Fruit fly (Drosophila melanogaster) whole organism, embryonic: ENCODE results near the gene CG17572.

Experiments
- CG10267 ChIP-seq: fragments of 200-800 bp; sonication (Bioruptor generic); optimal IDR thresholded peaks from 2 replicates; lab custom pipeline; 2018; ENCODE audit warnings: missing biosample characterization, mild to moderate bottlenecking, missing genetic modification characterization, moderate library complexity
- CG12299 ChIP-seq: fragments of 200-800 bp; sonication (Bioruptor generic); optimal IDR thresholded peaks from 2 replicates; lab custom pipeline; 2018; ENCODE audit warnings: missing biosample characterization, mild to moderate bottlenecking, missing genetic modification characterization
- CG1233 ChIP-seq: fragments of 200-800 bp; sonication (Bioruptor generic); optimal IDR thresholded peaks from 4 replicates; lab custom pipeline; 2018; ENCODE audit warnings: missing biosample characterization, mild to moderate bottlenecking, missing genetic modification characterization
- CG15269 ChIP-seq: fragments of 200-800 bp; sonication (Bioruptor generic); optimal IDR thresholded peaks from 2 replicates; lab custom pipeline; 2018; ENCODE audit warnings: missing biosample characterization, mild to moderate bottlenecking, missing genetic modification characterization, moderate library complexity
- CG16779 ChIP-seq: fragments of 200-800 bp; sonication (Bioruptor generic); IDR thresholded peaks from 2 replicates; pipeline ENCODE4 v1.3.6; 2022; ENCODE audit warnings: missing biosample characterization, missing genetic modification characterization
- CG16863 ChIP-seq: fragments of 200-800 bp; sonication (Bioruptor generic); optimal IDR thresholded peaks from 3 replicates; lab custom pipeline; 2016; ENCODE audit warnings: missing biosample characterization, missing genetic modification characterization
- CG17612 ChIP-seq: fragments of 200-800 bp; sonication (Bioruptor generic); IDR thresholded peaks from 2 replicates; pipeline ENCODE4 v1.3.6; 2022; ENCODE audit warnings: missing biosample characterization, missing genetic modification characterization
- CG17829 ChIP-seq: fragments of 200-800 bp; optimal IDR thresholded peaks from 2 replicates; lab custom pipeline; 2019; ENCODE audit warnings: missing biosample characterization, mild to moderate bottlenecking, missing genetic modification characterization, moderate library complexity
- CG2199 ChIP-seq: fragments of 200-800 bp; sonication (Bioruptor generic); IDR thresholded peaks from 3 replicates; pipeline ENCODE4 v1.3.6; 2022; ENCODE audit warnings: missing biosample characterization, missing genetic modification characterization
- CG2875 ChIP-seq: fragments of 200-800 bp; sonication (Bioruptor generic); optimal IDR thresholded peaks from 2 replicates; lab custom pipeline; 2017; ENCODE audit warnings: missing biosample characterization, mild to moderate bottlenecking, missing genetic modification characterization, missing genetic modification reagents
- CG30431 ChIP-seq: fragments of 200-800 bp; sonication (Bioruptor generic); optimal IDR thresholded peaks from 2 replicates; lab custom pipeline; 2017; ENCODE audit warnings: missing biosample characterization, missing genetic modification characterization
- CG4404 ChIP-seq: fragments of 200-800 bp; sonication (Bioruptor generic); IDR thresholded peaks from 2 replicates; pipeline ENCODE4 v1.3.6; 2022; ENCODE audit warnings: missing biosample characterization, missing genetic modification characterization
- CG5180 ChIP-seq: fragments of 200-800 bp; sonication (Bioruptor generic); optimal IDR thresholded peaks from 3 replicates; lab custom pipeline; 2017; ENCODE audit warnings: missing biosample characterization, missing genetic modification characterization, mild to moderate bottlenecking, moderate library complexity, missing genetic modification reagents
- CG8089 ChIP-seq: fragments of 200-800 bp; sonication (Bioruptor generic); optimal IDR thresholded peaks from 3 replicates; lab custom pipeline; 2016; ENCODE audit warnings: missing biosample characterization, missing genetic modification characterization
- CkIIα-i1 ChIP-seq: fragments of 200-800 bp; sonication (Bioruptor generic); IDR thresholded peaks from 2 replicates; pipeline ENCODE4 v1.3.6; 2022; ENCODE audit warnings: missing biosample characterization, missing genetic modification characterization
- ERR ChIP-seq: fragments of 200-800 bp; sonication (Bioruptor generic); optimal IDR thresholded peaks from 2 replicates; lab custom pipeline; 2016; ENCODE audit warnings: missing biosample characterization, missing genetic modification characterization
- Elba2 ChIP-seq: fragments of 200-800 bp; sonication (Bioruptor generic); optimal IDR thresholded peaks from 3 replicates; lab custom pipeline; 2016; ENCODE audit warnings: missing biosample characterization, missing genetic modification characterization
- Ets97D ChIP-seq: fragments of 200-800 bp; sonication (Bioruptor generic); optimal IDR thresholded peaks from 3 replicates; lab custom pipeline; 2016; ENCODE audit warnings: missing biosample characterization, missing genetic modification characterization
- H2.0 ChIP-seq: fragments of 200-800 bp; sonication (Bioruptor generic); IDR thresholded peaks from 2 replicates; pipeline ENCODE4 v1.3.6; 2022; ENCODE audit warnings: missing biosample characterization, missing genetic modification characterization
- HLH3B ChIP-seq: fragments of 200-800 bp; sonication (Bioruptor generic); IDR thresholded peaks from 2 replicates; pipeline ENCODE4 v1.3.6; 2022; ENCODE audit warnings: missing biosample characterization, missing genetic modification characterization
- HLH4C ChIP-seq: fragments of 200-800 bp; sonication (Bioruptor generic); IDR thresholded peaks from 3 replicates; pipeline ENCODE4 v1.3.6; 2022; ENCODE audit warnings: missing biosample characterization, missing genetic modification characterization; ENCODE audit not compliant: partially characterized antibody
- HLH54F ChIP-seq: fragments of 200-800 bp; sonication (Bioruptor generic); optimal IDR thresholded peaks from 3 replicates; lab custom pipeline; 2016; ENCODE audit warnings: missing biosample characterization, missing genetic modification characterization
- Hr51 ChIP-seq, 2 experiments: fragments of 200-800 bp; sonication (Bioruptor generic); optimal IDR thresholded peaks; 2 replicates in 1 of 2; 3 replicates in 1 of 2; lab custom pipeline; 2016 to 2018; ENCODE audit warnings: missing biosample characterization in 2 of 2, missing genetic modification characterization in 2 of 2, mild to moderate bottlenecking in 1 of 2, moderate library complexity in 1 of 2
- Hsf ChIP-seq: fragments of 200-800 bp; sonication (Bioruptor generic); optimal IDR thresholded peaks from 3 replicates; lab custom pipeline; 2016; ENCODE audit warnings: missing biosample characterization, missing genetic modification characterization
- Max ChIP-seq: fragments of 200-800 bp; sonication (Bioruptor generic); optimal IDR thresholded peaks from 2 replicates; lab custom pipeline; 2016; ENCODE audit warnings: missing biosample characterization, mild to moderate bottlenecking, missing genetic modification characterization
- Med ChIP-seq: fragments of 200-800 bp; sonication (Bioruptor generic); peaks from one replicate; lab custom pipeline; 2016; ENCODE audit warnings: missing biosample characterization, missing genetic modification characterization, mild to moderate bottlenecking, inconsistent platforms, moderate library complexity
- Pdp1 ChIP-seq, 2 experiments: fragments of 200-800 bp; sonication (Bioruptor generic); optimal IDR thresholded peaks; 3 replicates each; lab custom pipeline; 2016; ENCODE audit warnings: missing biosample characterization in 2 of 2, missing genetic modification characterization in 2 of 2, mild to moderate bottlenecking in 1 of 2, moderate library complexity in 1 of 2
- Side ChIP-seq: fragments of 200-800 bp; sonication (Bioruptor generic); optimal IDR thresholded peaks from 2 replicates; lab custom pipeline; 2016; ENCODE audit warnings: missing biosample characterization, missing genetic modification characterization
- Usf ChIP-seq: fragments of 200-800 bp; sonication (Bioruptor generic); optimal IDR thresholded peaks from 2 replicates; lab custom pipeline; 2017; ENCODE audit warnings: missing genotype, missing biosample characterization, missing genetic modification characterization
- cas ChIP-seq: fragments of 200-800 bp; sonication (Bioruptor generic); IDR thresholded peaks from 2 replicates; pipeline ENCODE4 v1.3.6; 2022; ENCODE audit warnings: missing biosample characterization, missing genetic modification characterization
- da ChIP-seq: fragments of 200-800 bp; sonication (Bioruptor generic); optimal IDR thresholded peaks from 2 replicates; lab custom pipeline; 2016; ENCODE audit warnings: missing biosample characterization, missing genetic modification characterization
- dati ChIP-seq: fragments of 200-800 bp; sonication (Bioruptor generic); IDR thresholded peaks from 2 replicates; pipeline ENCODE4 v1.3.6; 2022; ENCODE audit warnings: missing biosample characterization, missing genetic modification characterization
- exex ChIP-seq: fragments of 200-800 bp; sonication (Bioruptor generic); optimal IDR thresholded peaks from 4 replicates; lab custom pipeline; 2018; ENCODE audit warnings: missing biosample characterization, mild to moderate bottlenecking, missing genetic modification characterization, moderate library complexity
- eyg ChIP-seq: fragments of 200-800 bp; sonication (Bioruptor generic); optimal IDR thresholded peaks from 3 replicates; lab custom pipeline; 2016; ENCODE audit warnings: missing biosample characterization, missing genetic modification characterization
- fru ChIP-seq: fragments of >200 bp; optimal IDR thresholded peaks from 2 replicates; lab custom pipeline; 2017
- ham ChIP-seq: fragments of 200-800 bp; sonication (Bioruptor generic); IDR thresholded peaks from 2 replicates; pipeline ENCODE4 v1.3.6; 2022; ENCODE audit warnings: missing biosample characterization, missing genetic modification characterization
- hbn ChIP-seq: fragments of 200-800 bp; sonication (Bioruptor generic); IDR thresholded peaks from 2 replicates; pipeline ENCODE4 v1.3.6; 2022; ENCODE audit warnings: missing biosample characterization, missing genetic modification characterization; ENCODE audit not compliant: partially characterized antibody
- inv ChIP-seq: fragments of 200-800 bp; sonication (Bioruptor generic); IDR thresholded peaks from 2 replicates; pipeline ENCODE4 v1.3.6; 2022; ENCODE audit warnings: missing biosample characterization, missing genetic modification characterization; ENCODE audit not compliant: partially characterized antibody
- kah ChIP-seq: fragments of 200-800 bp; sonication (Bioruptor generic); optimal IDR thresholded peaks from 2 replicates; lab custom pipeline; 2018; ENCODE audit warnings: missing biosample characterization, mild to moderate bottlenecking, missing genetic modification characterization
- kay ChIP-seq: fragments of 200-800 bp; sonication (Bioruptor generic); optimal IDR thresholded peaks from 2 replicates; lab custom pipeline; 2016; ENCODE audit warnings: missing biosample characterization, missing genetic modification characterization
- ken ChIP-seq: fragments of 200-800 bp; sonication (Bioruptor generic); IDR thresholded peaks from 3 replicates; pipeline ENCODE4 v1.3.6; 2022; ENCODE audit warnings: missing biosample characterization, missing genetic modification characterization
- maf-S ChIP-seq: fragments of 200-800 bp; sonication (Bioruptor generic); optimal IDR thresholded peaks from 2 replicates; lab custom pipeline; 2016; ENCODE audit warnings: missing biosample characterization, missing genetic modification characterization
- p53 ChIP-seq: fragments of 200-800 bp; sonication (Bioruptor generic); optimal IDR thresholded peaks from 2 replicates; lab custom pipeline; 2016; ENCODE audit warnings: missing biosample characterization, missing genetic modification characterization
- peb ChIP-seq: fragments of 200-800 bp; sonication (Bioruptor generic); IDR thresholded peaks from 2 replicates; pipeline ENCODE4 v1.3.6; 2022; ENCODE audit warnings: missing biosample characterization, missing genetic modification characterization
- prd ChIP-seq, 3 experiments: fragments of >200 bp in 2 of 3; fragments of 200-800 bp in 1 of 3; sonication (Bioruptor generic) in 1 of 3; optimal IDR thresholded peaks in 2 of 3; IDR thresholded peaks in 1 of 3; 2 replicates in 2 of 3; 3 replicates in 1 of 3; pipeline versions ENCODE4 v1.3.6 to Lab custom; 2017 to 2022; ENCODE audit warnings: missing biosample characterization in 1 of 3, missing genetic modification characterization in 1 of 3
- schlank ChIP-seq: fragments of 200-800 bp; sonication (Bioruptor generic); optimal IDR thresholded peaks from 2 replicates; lab custom pipeline; 2018; ENCODE audit warnings: missing biosample characterization, mild to moderate bottlenecking, missing genetic modification characterization
- sr ChIP-seq: fragments of 200-800 bp; sonication (Bioruptor generic); IDR thresholded peaks from 3 replicates; pipeline ENCODE4 v1.3.6; 2022; ENCODE audit warnings: missing biosample characterization, missing genetic modification characterization
- trh ChIP-seq: fragments of 200-800 bp; sonication (Bioruptor generic); optimal IDR thresholded peaks from 2 replicates; lab custom pipeline; 2016; ENCODE audit warnings: missing biosample characterization, missing genetic modification characterization
- unc-4 ChIP-seq: fragments of 200-800 bp; sonication (Bioruptor generic); IDR thresholded peaks from 2 replicates; pipeline ENCODE4 v1.3.6; 2022; ENCODE audit warnings: missing biosample characterization, missing genetic modification characterization; ENCODE audit not compliant: partially characterized antibody
- wor ChIP-seq: fragments of 200-800 bp; sonication (Bioruptor generic); IDR thresholded peaks from 2 replicates; pipeline ENCODE4 v1.3.6; 2022; ENCODE audit warnings: missing biosample characterization, missing genetic modification characterization

Gene CG17572

DNA sequence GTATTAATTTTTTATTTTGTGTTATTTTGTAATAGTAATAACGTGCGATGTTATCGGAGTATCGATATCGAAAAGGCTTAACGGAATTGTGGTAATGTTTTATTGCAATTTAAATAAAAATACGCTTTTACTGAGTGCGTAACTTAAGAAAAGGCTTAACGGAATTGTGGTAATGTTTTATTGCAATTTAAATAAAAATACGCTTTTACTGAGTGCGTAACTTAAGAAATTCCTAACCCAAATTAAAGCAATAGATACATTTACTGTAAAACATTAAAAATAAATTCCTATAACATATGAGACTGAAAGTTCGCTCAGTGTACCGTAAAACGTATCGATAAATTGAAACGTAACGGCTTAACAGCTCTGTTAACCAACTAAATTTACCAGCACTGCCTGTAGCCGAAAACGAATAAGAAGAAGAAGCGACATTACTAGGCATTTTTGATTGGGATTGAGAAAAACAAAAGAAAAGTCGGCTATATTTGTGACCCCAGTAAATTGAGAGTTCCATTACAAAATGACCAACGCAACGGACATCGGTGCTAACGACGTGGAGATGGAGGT lies 22.3 kb downstream of the CG17572 start, which contains the start of gene Rpn3 (continued):
- peak; percentile 76; the same call in 2 of the 3 replicates for TF ChIP-seq ken (GFP tag; lab: Robert Waterston, UW)
- peak; percentile 68 for TF ChIP-seq CG12299
- TF ChIP-seq Hsf (GFP tag; lab: Kevin White, UChicago) = peak; percentile 92
- TF ChIP-seq Max (GFP tag; lab: Kevin White, UChicago) = peak; percentile 89
- no peak for TF ChIP-seq exex (tag; lab: Kevin White, UChicago)
- TF ChIP-seq Usf (GFP tag; lab: Kevin White, UChicago) = peak; percentile 38
- peak; percentile 74 to 82 for TF ChIP-seq Hr51 (GFP tag; optimal IDR thresholded peaks at IDR 0.05; lab: Kevin White, UChicago)
- peak; percentile 83 for TF ChIP-seq Side
- TF ChIP-seq CG2199 (GFP tag; lab: Robert Waterston, UW) = peak; percentile 82; the same call in 2 of the 3 replicates
- peak; percentile 14 for TF ChIP-seq da
- peak; percentile 79 for TF ChIP-seq kay (GFP tag; lab: Kevin White, UChicago)
- peak; percentile 64 for TF ChIP-seq hbn (GFP tag; lab: Robert Waterston, UW)
- no peak for TF ChIP-seq fru (lab: Kevin White, UChicago)
- TF ChIP-seq CG2875 (GFP tag; lab: Kevin White, UChicago) = peak; percentile 62
- TF ChIP-seq Elba2 = no peak
- peak; percentile 76 for TF ChIP-seq maf-S (GFP tag; lab: Kevin White, UChicago)
- TF ChIP-seq CG10267 (tag; lab: Kevin White, UChicago) = peak; percentile 92
- peak; percentile 71 for TF ChIP-seq trh
- no peak for TF ChIP-seq prd (optimal IDR thresholded peaks at IDR 0.05; lab: Kevin White, UChicago)
- TF ChIP-seq prd (GFP tag; IDR thresholded peaks at IDR 0.05; lab: Robert Waterston, UW) = peak; percentile 92
- peak; percentile 55 for TF ChIP-seq eyg (GFP tag; lab: Kevin White, UChicago)
- TF ChIP-seq kah (GFP tag; lab: Kevin White, UChicago) = no peak
- peak; percentile 66 for TF ChIP-seq unc-4
- TF ChIP-seq HLH4C (GFP tag; lab: Robert Waterston, UW) = peak; percentile 72
- no peak for TF ChIP-seq ERR (GFP tag; lab: Kevin White, UChicago)
- TF ChIP-seq CG8089 = peak; percentile 73
- TF ChIP-seq CG4404 (GFP tag; lab: Robert Waterston, UW) = peak; percentile 60
- peak; percentile 96 for TF ChIP-seq Med (GFP tag; lab: Kevin White, UChicago)
- peak; percentile 44 for TF ChIP-seq p53 (GFP tag; lab: Kevin White, UChicago)
- peak; percentile 44 for TF ChIP-seq CG30431
- peak; percentile 49 for TF ChIP-seq inv (GFP tag; lab: Robert Waterston, UW)
- TF ChIP-seq CG17612 (GFP tag; lab: Robert Waterston, UW) = peak; percentile 83
- TF ChIP-seq peb = peak; percentile 79
- no peak for TF ChIP-seq ham (GFP tag; lab: Robert Waterston, UW)
- peak; percentile 29; the same call in 1 of the 3 replicates for TF ChIP-seq sr (GFP tag; lab: Robert Waterston, UW)
- TF ChIP-seq Pdp1 (GFP tag; optimal IDR thresholded peaks at IDR 0.05; lab: Kevin White, UChicago) = peak; percentile 76 to 88
- TF ChIP-seq wor (GFP tag; lab: Robert Waterston, UW) = peak; percentile 71
- no peak for TF ChIP-seq CkIIα-i1 (GFP tag; lab: Robert Waterston, UW)
- TF ChIP-seq dati (GFP tag; lab: Robert Waterston, UW) = peak; percentile 65
- no peak for TF ChIP-seq CG16779 (GFP tag; lab: Robert Waterston, UW)
- peak; percentile 78 for TF ChIP-seq CG15269 (tag; lab: Kevin White, UChicago)
- no peak for TF ChIP-seq CG5180 (GFP tag; lab: Kevin White, UChicago)
- peak; percentile 69 for TF ChIP-seq cas
- peak; percentile 40 for TF ChIP-seq CG1233 (GFP tag; lab: Kevin White, UChicago)
- peak; percentile 85 for TF ChIP-seq HLH54F (GFP tag; lab: Kevin White, UChicago)
- peak; percentile 77 for TF ChIP-seq Ets97D (GFP tag; lab: Kevin White, UChicago)
- TF ChIP-seq CG16863 (GFP tag; lab: Kevin White, UChicago) = peak; percentile 79
- peak; percentile 82 for TF ChIP-seq HLH3B (GFP tag; lab: Robert Waterston, UW)
- TF ChIP-seq H2.0 = peak; percentile 87
- peak; percentile 88 for TF ChIP-seq CG17829 (tag; lab: Kevin White, UChicago)
- TF ChIP-seq schlank (tag; lab: Kevin White, UChicago) = peak; percentile 31
